Fruit fly (Drosophila melanogaster) whole organism, adult: ENCODE results near the gene CG11980.

ENCODE experiments used
- CG11617 ChIP-seq: fragments of 200-800 bp; sonication (Bioruptor generic); optimal IDR thresholded peaks from 2 replicates; lab custom pipeline; 2017; ENCODE audit warnings: mild to moderate bottlenecking, missing biosample characterization, missing genetic modification reagents, missing genetic modification characterization
- CG12768 ChIP-seq: fragments of 200-800 bp; sonication (Bioruptor generic); optimal IDR thresholded peaks from 2 replicates; lab custom pipeline; 2017; ENCODE audit warnings: missing biosample characterization, missing genetic modification characterization, mild to moderate bottlenecking, moderate library complexity, missing genetic modification reagents
- CG14711 ChIP-seq: fragments of 200-800 bp; sonication (Bioruptor generic); optimal IDR thresholded peaks from 2 replicates; lab custom pipeline; 2018; ENCODE audit warnings: missing biosample characterization, mild to moderate bottlenecking, missing genetic modification characterization, moderate library complexity
- CG1620 ChIP-seq: fragments of 200-800 bp; sonication (Bioruptor generic); optimal IDR thresholded peaks from 2 replicates; lab custom pipeline; 2016; ENCODE audit warnings: missing biosample characterization, missing genetic modification characterization
- CG33017 ChIP-seq: fragments of 200-800 bp; sonication (Bioruptor generic); optimal IDR thresholded peaks from 2 replicates; lab custom pipeline; 2018; ENCODE audit warnings: missing biosample characterization, mild to moderate bottlenecking, missing genetic modification characterization, moderate library complexity
- CG5204 ChIP-seq: fragments of 200-800 bp; sonication (Bioruptor generic); optimal IDR thresholded peaks from 2 replicates; lab custom pipeline; 2016; ENCODE audit warnings: missing biosample characterization, missing genetic modification characterization
- CG7045 ChIP-seq: fragments of 200-800 bp; sonication (Bioruptor generic); optimal IDR thresholded peaks from 2 replicates; lab custom pipeline; 2017; ENCODE audit warnings: missing biosample characterization, mild to moderate bottlenecking, missing genetic modification characterization
- CG7101 ChIP-seq: fragments of 200-800 bp; sonication (Bioruptor generic); optimal IDR thresholded peaks from 2 replicates; lab custom pipeline; 2018; ENCODE audit warnings: missing biosample characterization, mild to moderate bottlenecking, missing genetic modification characterization, moderate library complexity
- Clk ChIP-seq: fragments of 200-800 bp; sonication (Bioruptor generic); optimal IDR thresholded peaks from 2 replicates; lab custom pipeline; 2017; ENCODE audit warnings: missing biosample characterization, missing genetic modification characterization
- Crg-1 ChIP-seq: fragments of 200-800 bp; sonication (Bioruptor generic); optimal IDR thresholded peaks from 2 replicates; lab custom pipeline; 2016; ENCODE audit warnings: missing biosample characterization, missing genetic modification characterization
- Hr96 ChIP-seq: fragments of 200-800 bp; sonication (Bioruptor generic); optimal IDR thresholded peaks from 2 replicates; lab custom pipeline; 2016; ENCODE audit warnings: missing biosample characterization, missing genetic modification characterization
- Mnt ChIP-seq: fragments of 200-800 bp; sonication (Bioruptor generic); optimal IDR thresholded peaks from 2 replicates; lab custom pipeline; 2016; ENCODE audit warnings: missing biosample characterization, mild to moderate bottlenecking, missing genetic modification characterization
- bab1 ChIP-seq: fragments of 200-800 bp; sonication (Bioruptor generic); optimal IDR thresholded peaks from 3 replicates; lab custom pipeline; 2019; ENCODE audit warnings: missing biosample characterization, mild to moderate bottlenecking, missing genetic modification characterization, moderate library complexity
- cic ChIP-seq: fragments of 200-800 bp; sonication (Bioruptor generic); optimal IDR thresholded peaks from 2 replicates; lab custom pipeline; 2017; ENCODE audit warnings: missing biosample characterization, mild to moderate bottlenecking, missing genetic modification characterization, moderate library complexity
- cnc ChIP-seq, 2 experiments: fragments of >200 bp; optimal IDR thresholded peaks; 2 replicates each; lab custom pipeline; 2017
- kay ChIP-seq: fragments of 200-800 bp; sonication (Bioruptor generic); peaks from one replicate; lab custom pipeline; 2016; ENCODE audit warnings: missing biosample characterization, missing genetic modification characterization, borderline replicate concordance
- ovo ChIP-seq: fragments of 200-800 bp; sonication (Bioruptor generic); optimal IDR thresholded peaks from 2 replicates; lab custom pipeline; 2016; ENCODE audit warnings: missing biosample characterization, missing genetic modification characterization
- pad ChIP-seq: fragments of 200-800 bp; sonication (Bioruptor generic); optimal IDR thresholded peaks from 3 replicates; lab custom pipeline; 2017; ENCODE audit warnings: missing biosample characterization, missing genetic modification characterization, mild to moderate bottlenecking, moderate library complexity, missing genetic modification reagents
- tj ChIP-seq: fragments of 200-800 bp; sonication (Bioruptor generic); optimal IDR thresholded peaks from 3 replicates; lab custom pipeline; 2017; ENCODE audit warnings: missing biosample characterization, mild to moderate bottlenecking, missing genetic modification characterization, moderate library complexity
- toe ChIP-seq: fragments of 200-800 bp; sonication (Bioruptor generic); optimal IDR thresholded peaks from 2 replicates; lab custom pipeline; 2016; ENCODE audit warnings: missing biosample characterization, missing genetic modification characterization

CG11980 gene

dm6 chr3R:8960329-8960728 is 43.5 kb upstream of the CG11980 start:
- TF ChIP-seq toe (GFP tag; lab: Kevin White, UChicago) (no peak), CG7045 (GFP tag; lab: Kevin White, UChicago) (no peak), cnc (optimal IDR thresholded peaks at IDR 0.05; lab: Kevin White, UChicago) (no peak), tj (GFP tag; lab: Kevin White, UChicago) (no peak), ovo (GFP tag; lab: Kevin White, UChicago) (no peak), CG5204 (GFP tag; lab: Kevin White, UChicago) (no peak), CG1620 (no peak), Mnt (GFP tag; lab: Kevin White, UChicago) (no peak), kay (GFP tag; lab: Kevin White, UChicago) (no peak)

dm6 chr3R:8962860-8963755 is 40.7 kb upstream of the CG11980 start, which contains the start of gene ich:
TSS of gene ich (minus strand) at chr3R:8963037.
- no peak for TF ChIP-seq kay (GFP tag; lab: Kevin White, UChicago)
- no peak for TF ChIP-seq CG1620
- no peak for TF ChIP-seq tj (GFP tag; lab: Kevin White, UChicago)
- TF ChIP-seq pad (GFP tag; lab: Kevin White, UChicago), result no peak

- TF ChIP-seq pad (GFP tag; lab: Kevin White, UChicago) (no peak), tj (GFP tag; lab: Kevin White, UChicago) (no peak), Hr96 (GFP tag; lab: Kevin White, UChicago) (no peak)
These were observed 40.0 kb upstream of the CG11980 start for dm6 chr3R:8963756-8964342.

- TF ChIP-seq toe (GFP tag; lab: Kevin White, UChicago) (no peak), CG5204 (GFP tag; lab: Kevin White, UChicago) (no peak), CG33017 (tag; lab: Kevin White, UChicago) (no peak), Clk (GFP tag; lab: Kevin White, UChicago) (no peak), CG11617 (GFP tag; lab: Kevin White, UChicago) (no peak), cic (GFP tag; lab: Kevin White, UChicago) (no peak), CG7101 (tag; lab: Kevin White, UChicago) (no peak), tj (GFP tag; lab: Kevin White, UChicago) (no peak), CG1620 (no peak), cnc (optimal IDR thresholded peaks at IDR 0.05; lab: Kevin White, UChicago) (no peak), Crg-1 (GFP tag; lab: Kevin White, UChicago) (no peak), CG12768 (GFP tag; lab: Kevin White, UChicago) (no peak), Mnt (GFP tag; lab: Kevin White, UChicago) (no peak), Hr96 (GFP tag; lab: Kevin White, UChicago) (no peak), kay (GFP tag; lab: Kevin White, UChicago) (no peak), pad (GFP tag; lab: Kevin White, UChicago) (no peak), CG7045 (GFP tag; lab: Kevin White, UChicago) (no peak)
These were observed 38.3 kb upstream of the CG11980 start for dm6 chr3R:8965546-8965945.

- TF ChIP-seq cnc (optimal IDR thresholded peaks at IDR 0.05; lab: Kevin White, UChicago), result no peak
- no peak for TF ChIP-seq CG5204 (GFP tag; lab: Kevin White, UChicago)
- no peak for TF ChIP-seq tj (GFP tag; lab: Kevin White, UChicago)
- TF ChIP-seq cic (GFP tag; lab: Kevin White, UChicago), result no peak
- TF ChIP-seq pad (GFP tag; lab: Kevin White, UChicago), result no peak
- no peak for TF ChIP-seq CG33017 (tag; lab: Kevin White, UChicago)
- TF ChIP-seq Mnt (GFP tag; lab: Kevin White, UChicago), result no peak
- no peak for TF ChIP-seq CG7101 (tag; lab: Kevin White, UChicago)
- TF ChIP-seq Clk (GFP tag; lab: Kevin White, UChicago), result no peak
- no peak for TF ChIP-seq CG11617 (GFP tag; lab: Kevin White, UChicago)
- TF ChIP-seq toe (GFP tag; lab: Kevin White, UChicago), result no peak
- TF ChIP-seq Crg-1 (GFP tag; lab: Kevin White, UChicago), result no peak
- TF ChIP-seq CG7045 (GFP tag; lab: Kevin White, UChicago), result no peak
- no peak for TF ChIP-seq kay (GFP tag; lab: Kevin White, UChicago)
- TF ChIP-seq ovo (GFP tag; lab: Kevin White, UChicago), result no peak
- TF ChIP-seq Hr96 (GFP tag; lab: Kevin White, UChicago), result no peak
- TF ChIP-seq CG1620, result no peak
These were observed 37.2 kb upstream of the CG11980 start for dm6 chr3R:8966598-8966997.

dm6 chr3R:8968837-8969236 is 35.0 kb upstream of the CG11980 start:
- TF ChIP-seq kay (GFP tag; lab: Kevin White, UChicago) (no peak), CG14711 (tag; lab: Kevin White, UChicago) (no peak), CG1620 (no peak), CG7045 (GFP tag; lab: Kevin White, UChicago) (no peak), Clk (GFP tag; lab: Kevin White, UChicago) (no peak), Hr96 (GFP tag; lab: Kevin White, UChicago) (no peak), Crg-1 (GFP tag; lab: Kevin White, UChicago) (no peak), tj (GFP tag; lab: Kevin White, UChicago) (no peak), cnc (optimal IDR thresholded peaks at IDR 0.05; lab: Kevin White, UChicago) (no peak), bab1 (GFP tag; lab: Kevin White, UChicago) (no peak), pad (GFP tag; lab: Kevin White, UChicago) (no peak), Mnt (GFP tag; lab: Kevin White, UChicago) (no peak), CG7101 (tag; lab: Kevin White, UChicago) (no peak), CG5204 (GFP tag; lab: Kevin White, UChicago) (no peak), ovo (GFP tag; lab: Kevin White, UChicago) (no peak), CG12768 (GFP tag; lab: Kevin White, UChicago) (no peak), CG11617 (GFP tag; lab: Kevin White, UChicago) (no peak), cic (GFP tag; lab: Kevin White, UChicago) (no peak), CG33017 (tag; lab: Kevin White, UChicago) (no peak)
